Worm (Caenorhabditis elegans) whole organism, late embryonic: ENCODE data around the gene clpr-2.

ENCODE experiments used
- C08G9.2 ChIP-seq: sonication (generic microtip); optimal IDR thresholded peaks from 2 replicates; lab custom pipeline; 2016; ENCODE audit warnings: mild to moderate bottlenecking, missing genetic modification characterization, moderate library complexity, missing compliant biosample characterization
- F13H6.1 ChIP-seq: sonication (generic microtip); optimal IDR thresholded peaks from 2 replicates; lab custom pipeline; 2016; ENCODE audit warnings: missing genetic modification characterization, missing compliant biosample characterization
- K09A11.1 ChIP-seq: sonication (generic microtip); optimal IDR thresholded peaks from 2 replicates; lab custom pipeline; 2017; ENCODE audit warnings: antibody characterized with exemption, mild to moderate bottlenecking, missing genetic modification characterization, missing compliant biosample characterization; ENCODE audit not compliant: insufficient read depth
- T23F11.4 ChIP-seq: fragments of 200-800 bp; sonication (Bioruptor generic); optimal IDR thresholded peaks from 2 replicates; lab custom pipeline; 2018; ENCODE audit warnings: mild to moderate bottlenecking, missing genetic modification characterization, missing compliant biosample characterization
- Y22D7AL.16 ChIP-seq: sonication (generic microtip); optimal IDR thresholded peaks from 2 replicates; lab custom pipeline; 2016; ENCODE audit warnings: missing genetic modification characterization, missing compliant biosample characterization
- ahr-1 ChIP-seq: sonication (generic microtip); optimal IDR thresholded peaks from 2 replicates; lab custom pipeline; 2016; ENCODE audit warnings: missing genetic modification characterization, missing compliant biosample characterization
- ama-1 ChIP-seq: fragments of 150-350 bp; optimal IDR thresholded peaks from 2 replicates; lab custom pipeline; 2014
- ceh-14 ChIP-seq: sonication (generic microtip); optimal IDR thresholded peaks from 2 replicates; lab custom pipeline; 2016; ENCODE audit warnings: missing genotype, missing genetic modification characterization, missing compliant biosample characterization
- ceh-18 ChIP-seq: sonication (generic microtip); optimal IDR thresholded peaks from 2 replicates; lab custom pipeline; 2016; ENCODE audit warnings: missing genetic modification characterization, missing compliant biosample characterization
- ceh-19 ChIP-seq: fragments of 200-800 bp; sonication (Bioruptor generic); optimal IDR thresholded peaks from 2 replicates; lab custom pipeline; 2018; ENCODE audit warnings: mild to moderate bottlenecking, missing genetic modification characterization, missing compliant biosample characterization
- ceh-2 ChIP-seq: sonication (generic microtip); optimal IDR thresholded peaks from 2 replicates; lab custom pipeline; 2016; ENCODE audit warnings: missing genotype, missing genetic modification characterization, missing compliant biosample characterization
- ceh-22 ChIP-seq: sonication (generic microtip); optimal IDR thresholded peaks from 2 replicates; lab custom pipeline; 2017; ENCODE audit warnings: missing biosample characterization, missing genetic modification characterization
- ceh-31 ChIP-seq: sonication (generic microtip); optimal IDR thresholded peaks from 2 replicates; lab custom pipeline; 2016; ENCODE audit warnings: missing genetic modification characterization, missing compliant biosample characterization
- ceh-34 ChIP-seq: sonication (generic microtip); optimal IDR thresholded peaks from 2 replicates; lab custom pipeline; 2016; ENCODE audit warnings: mild to moderate bottlenecking, missing genetic modification characterization, missing compliant biosample characterization
- ceh-6 ChIP-seq: fragments of 200-800 bp; sonication (Bioruptor generic); optimal IDR thresholded peaks from 2 replicates; lab custom pipeline; 2018; ENCODE audit warnings: mild to moderate bottlenecking, missing genetic modification characterization, missing compliant biosample characterization
- ceh-9 ChIP-seq: sonication (generic microtip); optimal IDR thresholded peaks from 2 replicates; lab custom pipeline; 2016; ENCODE audit warnings: mild to moderate bottlenecking, missing genetic modification characterization, inconsistent platforms, missing compliant biosample characterization
- che-1 ChIP-seq: sonication (generic microtip); optimal IDR thresholded peaks from 2 replicates; lab custom pipeline; 2016; ENCODE audit warnings: mild to moderate bottlenecking, missing genetic modification characterization, missing compliant biosample characterization
- dmd-4 ChIP-seq: sonication (generic microtip); optimal IDR thresholded peaks from 2 replicates; lab custom pipeline; 2016; ENCODE audit warnings: borderline replicate concordance, missing genetic modification characterization, missing compliant biosample characterization
- dve-1 ChIP-seq: sonication (generic microtip); optimal IDR thresholded peaks from 2 replicates; lab custom pipeline; 2017; ENCODE audit warnings: antibody characterized with exemption, mild to moderate bottlenecking, missing genetic modification characterization, missing compliant biosample characterization
- elt-2 ChIP-seq: sonication (generic microtip); optimal IDR thresholded peaks from 2 replicates; lab custom pipeline; 2016; ENCODE audit warnings: missing genetic modification reagents, missing genetic modification characterization, missing compliant biosample characterization
- fkh-10 ChIP-seq: fragments of 150-350 bp; optimal IDR thresholded peaks from 2 replicates; lab custom pipeline; 2014; ENCODE audit warnings: missing biosample characterization, missing genetic modification reagents, missing genetic modification characterization
- fkh-6 ChIP-seq: sonication (generic microtip); optimal IDR thresholded peaks from 2 replicates; lab custom pipeline; 2016; ENCODE audit warnings: missing genetic modification characterization, missing compliant biosample characterization
- hlh-13 ChIP-seq: fragments of 200-800 bp; sonication (Bioruptor generic); optimal IDR thresholded peaks from 2 replicates; lab custom pipeline; 2018; ENCODE audit warnings: mild to moderate bottlenecking, missing genetic modification characterization, missing compliant biosample characterization
- hlh-15 ChIP-seq: sonication (generic microtip); optimal IDR thresholded peaks from 2 replicates; lab custom pipeline; 2016; ENCODE audit warnings: missing genetic modification characterization, missing compliant biosample characterization
- hlh-30 ChIP-seq: sonication (generic microtip); optimal IDR thresholded peaks from 2 replicates; lab custom pipeline; 2017; ENCODE audit warnings: antibody characterized with exemption, missing genetic modification characterization, missing compliant biosample characterization; ENCODE audit not compliant: insufficient read depth
- hlh-6 ChIP-seq: sonication (generic microtip); optimal IDR thresholded peaks from 2 replicates; lab custom pipeline; 2016; ENCODE audit warnings: missing genotype, missing genetic modification characterization, missing compliant biosample characterization
- hlh-8 ChIP-seq: sonication (generic microtip); optimal IDR thresholded peaks from 2 replicates; lab custom pipeline; 2016; ENCODE audit warnings: missing genotype, missing genetic modification characterization, missing compliant biosample characterization
- lin-11 ChIP-seq: fragments of 200-800 bp; sonication (Bioruptor generic); optimal IDR thresholded peaks from 2 replicates; lab custom pipeline; 2018; ENCODE audit warnings: mild to moderate bottlenecking, missing genetic modification characterization, missing compliant biosample characterization
- mec-3 ChIP-seq: sonication (generic microtip); optimal IDR thresholded peaks from 2 replicates; lab custom pipeline; 2016; ENCODE audit warnings: borderline replicate concordance, missing genetic modification characterization, missing compliant biosample characterization
- nfya-1 ChIP-seq: sonication (generic microtip); optimal IDR thresholded peaks from 2 replicates; lab custom pipeline; 2017; ENCODE audit warnings: missing genetic modification characterization, mild to moderate bottlenecking, missing compliant biosample characterization, antibody characterized with exemption, moderate library complexity
- nhr-232 ChIP-seq: sonication (generic microtip); optimal IDR thresholded peaks from 2 replicates; lab custom pipeline; 2016; ENCODE audit warnings: missing genetic modification characterization, missing compliant biosample characterization
- npax-4 ChIP-seq: sonication (generic microtip); optimal IDR thresholded peaks from 2 replicates; lab custom pipeline; 2016; ENCODE audit warnings: missing genetic modification characterization, missing compliant biosample characterization
- odd-2 ChIP-seq: sonication (generic microtip); optimal IDR thresholded peaks from 2 replicates; lab custom pipeline; 2017; ENCODE audit warnings: antibody characterized with exemption, mild to moderate bottlenecking, missing genetic modification characterization, missing compliant biosample characterization
- pha-2 ChIP-seq: sonication (generic microtip); optimal IDR thresholded peaks from 2 replicates; lab custom pipeline; 2017; ENCODE audit warnings: mild to moderate bottlenecking, missing genetic modification characterization, missing compliant biosample characterization
- ref-2 ChIP-seq: sonication (generic microtip); optimal IDR thresholded peaks from 2 replicates; lab custom pipeline; 2016; ENCODE audit warnings: missing genetic modification characterization, missing compliant biosample characterization
- rnt-1 ChIP-seq: sonication (generic microtip); optimal IDR thresholded peaks from 2 replicates; lab custom pipeline; 2016; ENCODE audit warnings: missing genetic modification characterization, missing compliant biosample characterization
- sox-4 ChIP-seq: sonication (generic microtip); optimal IDR thresholded peaks from 2 replicates; lab custom pipeline; 2017; ENCODE audit warnings: mild to moderate bottlenecking, missing genetic modification characterization, inconsistent platforms, missing compliant biosample characterization
- syd-9 ChIP-seq: sonication (generic microtip); optimal IDR thresholded peaks from 2 replicates; lab custom pipeline; 2016; ENCODE audit warnings: mild to moderate bottlenecking, missing genetic modification characterization, moderate library complexity, missing compliant biosample characterization
- tbx-2 ChIP-seq: sonication (generic microtip); optimal IDR thresholded peaks from 2 replicates; lab custom pipeline; 2016; ENCODE audit warnings: missing genetic modification characterization, missing compliant biosample characterization
- tbx-7 ChIP-seq: sonication (generic microtip); optimal IDR thresholded peaks from 2 replicates; lab custom pipeline; 2016; ENCODE audit warnings: missing genotype, missing genetic modification characterization, missing compliant biosample characterization
- unc-42 ChIP-seq: sonication (generic microtip); optimal IDR thresholded peaks from 2 replicates; lab custom pipeline; 2016; ENCODE audit warnings: missing genotype, missing genetic modification characterization, missing compliant biosample characterization
- unc-86 ChIP-seq: sonication (generic microtip); optimal IDR thresholded peaks from 2 replicates; lab custom pipeline; 2016; ENCODE audit warnings: missing genetic modification characterization, missing compliant biosample characterization
- zip-5 ChIP-seq: sonication (generic microtip); optimal IDR thresholded peaks from 2 replicates; lab custom pipeline; 2016; ENCODE audit warnings: missing genetic modification characterization, missing compliant biosample characterization
- ztf-16 ChIP-seq: sonication (generic microtip); optimal IDR thresholded peaks from 2 replicates; lab custom pipeline; 2017; ENCODE audit warnings: missing genetic modification characterization, missing compliant biosample characterization

clpr-2 gene

ce11 chrII:1242475-1242874 is 16.3 kb upstream of the clpr-2 start (continued):
- TF ChIP-seq ceh-9 (tag; lab: Kevin White, UChicago), result no peak
- no peak for TF ChIP-seq zip-5 (tag; lab: Kevin White, UChicago)
- peak; percentile 40 for TF ChIP-seq ceh-2 (tag; lab: Kevin White, UChicago)
- no peak for TF ChIP-seq nhr-232 (tag; lab: Kevin White, UChicago)
- TF ChIP-seq ztf-16 (tag; lab: Kevin White, UChicago), result peak; percentile 39
- peak; percentile 29 for TF ChIP-seq ceh-34 (tag; lab: Kevin White, UChicago)
- no peak for TF ChIP-seq mec-3 (tag; lab: Kevin White, UChicago)
- TF ChIP-seq dve-1 (tag; lab: Kevin White, UChicago), result peak; percentile 23
- TF ChIP-seq rnt-1 (tag; lab: Kevin White, UChicago), result peak; percentile 22
- TF ChIP-seq unc-42, result no peak
- TF ChIP-seq hlh-15, result no peak
- no peak for TF ChIP-seq ceh-22 (tag; lab: Kevin White, UChicago)
- TF ChIP-seq hlh-6 (tag; lab: Kevin White, UChicago), result peak; percentile 4
- no peak for TF ChIP-seq dmd-4 (tag; lab: Kevin White, UChicago)
- TF ChIP-seq che-1, result peak; percentile 4
- no peak for TF ChIP-seq hlh-13 (GFP tag; lab: Kevin White, UChicago)
- TF ChIP-seq ceh-18 (tag; lab: Kevin White, UChicago), result peak; percentile 15
- TF ChIP-seq, all 69 proteins: peak for 18

ce11 chrII:1244420-1244959 is 14.2 kb upstream of the clpr-2 start:
- TF ChIP-seq fkh-10 (GFP tag; lab: Kevin White, UChicago) (no peak), mec-3 (tag; lab: Kevin White, UChicago) (peak; percentile 28), C08G9.2 (tag; lab: Kevin White, UChicago) (peak; percentile 2), K09A11.1 (tag; lab: Kevin White, UChicago) (no peak)

ce11 chrII:1245783-1246182 is 13.0 kb upstream of the clpr-2 start:
- TF ChIP-seq pha-2 (tag; lab: Kevin White, UChicago) (no peak), lin-11 (tag; lab: Kevin White, UChicago) (no peak)

ce11 chrII:1246855-1247259 is 11.9 kb upstream of the clpr-2 start:
- peak; percentile 89 for TF ChIP-seq rnt-1 (tag; lab: Kevin White, UChicago)
- peak; percentile 66 for TF ChIP-seq hlh-6 (tag; lab: Kevin White, UChicago)
- no peak for TF ChIP-seq Y22D7AL.16 (tag; lab: Kevin White, UChicago)
- TF ChIP-seq ceh-14 (tag; lab: Kevin White, UChicago), result peak; percentile 49
- TF ChIP-seq unc-42, result peak; percentile 35
- peak; percentile 19 for TF ChIP-seq ceh-19 (GFP tag; lab: Kevin White, UChicago)
- TF ChIP-seq ref-2 (tag; lab: Kevin White, UChicago), result peak; percentile 95
- TF ChIP-seq sox-4 (tag; lab: Kevin White, UChicago), result peak; percentile 23
- peak; percentile 86 for TF ChIP-seq tbx-2 (tag; lab: Kevin White, UChicago)
- TF ChIP-seq hlh-15, result no peak
- TF ChIP-seq ceh-2 (tag; lab: Kevin White, UChicago), result peak; percentile 67
- no peak for TF ChIP-seq hlh-13 (GFP tag; lab: Kevin White, UChicago)
- peak; percentile 61 for TF ChIP-seq elt-2 (tag; lab: Kevin White, UChicago)
- TF ChIP-seq ahr-1 (tag; lab: Kevin White, UChicago), result no peak
- no peak for TF ChIP-seq odd-2 (tag; lab: Kevin White, UChicago)
- peak; percentile 19 for TF ChIP-seq ceh-6 (GFP tag; lab: Kevin White, UChicago)
- TF ChIP-seq hlh-8 (tag; lab: Kevin White, UChicago), result peak; percentile 30
- peak; percentile 29 for TF ChIP-seq tbx-7 (tag; lab: Kevin White, UChicago)
- peak; percentile 68 for TF ChIP-seq C08G9.2 (tag; lab: Kevin White, UChicago)
- TF ChIP-seq fkh-6 (tag; lab: Kevin White, UChicago), result peak; percentile 15
- peak; percentile 53 for TF ChIP-seq dmd-4 (tag; lab: Kevin White, UChicago)
- TF ChIP-seq syd-9, result peak; percentile 18
- peak; percentile 86 for TF ChIP-seq hlh-30
- TF ChIP-seq T23F11.4 (GFP tag; lab: Kevin White, UChicago), result peak; percentile 62
- peak; percentile 68 for TF ChIP-seq ceh-18 (tag; lab: Kevin White, UChicago)
- TF ChIP-seq F13H6.1 (tag; lab: Kevin White, UChicago), result peak; percentile 99
- TF ChIP-seq unc-86, result peak; percentile 39
- TF ChIP-seq dve-1 (tag; lab: Kevin White, UChicago), result peak; percentile 64
- no peak for TF ChIP-seq pha-2 (tag; lab: Kevin White, UChicago)
- peak; percentile 90 for TF ChIP-seq nfya-1
- TF ChIP-seq ceh-31, result peak; percentile 91
- no peak for TF ChIP-seq npax-4 (tag; lab: Kevin White, UChicago)
- no peak for TF ChIP-seq ama-1
